Worm (Caenorhabditis elegans) whole organism, dauer: ENCODE results near the gene Y57G11C.3.

Experiments
- unc-62 ChIP-seq: sonication (generic microtip); optimal IDR thresholded peaks from 2 replicates; lab custom pipeline; 2017; ENCODE audit warnings: missing biosample characterization, missing genetic modification reagents, missing genetic modification characterization

Y57G11C.3 gene

ce11 chrIV:14767693-14768251 is at the start of gene Y57G11C.3, which contains the start of gene mrps-7:
TSS of gene Y57G11C.3 (plus strand) at chrIV:14768201.
TSS of gene mrps-7 (minus strand) at chrIV:14767730.
- TF ChIP-seq unc-62 (GFP tag; lab: Kevin White, UChicago): no peak

- no peak for TF ChIP-seq unc-62 (GFP tag; lab: Kevin White, UChicago)
Measured at ce11 chrIV:14728225-14728624, 39.8 kb upstream of the Y57G11C.3 start, which contains the start of gene Y57G11C.42. TSS of gene Y57G11C.42 (plus strand) at chrIV:14728525.

ce11 chrIV:14729272-14729671 is 38.7 kb upstream of the Y57G11C.3 start:
- TF ChIP-seq unc-62 (GFP tag; lab: Kevin White, UChicago): no peak

- no peak for TF ChIP-seq unc-62 (GFP tag; lab: Kevin White, UChicago)
Measured at ce11 chrIV:14741926-14742325, 26.1 kb upstream of the Y57G11C.3 start.

- no peak for TF ChIP-seq unc-62 (GFP tag; lab: Kevin White, UChicago)
Measured at ce11 chrIV:14754912-14755311, 13.1 kb upstream of the Y57G11C.3 start, which contains the start of gene Y57G11C.499. TSS of gene Y57G11C.499 (minus strand) at chrIV:14754934.

- no peak for TF ChIP-seq unc-62 (GFP tag; lab: Kevin White, UChicago)
Measured at ce11 chrIV:14757786-14758185, 10.2 kb upstream of the Y57G11C.3 start.

- TF ChIP-seq unc-62 (GFP tag; lab: Kevin White, UChicago): no peak
Measured at ce11 chrIV:14759662-14760061, 8.3 kb upstream of the Y57G11C.3 start.

ce11 chrIV:14760845-14761244 is 7.2 kb upstream of the Y57G11C.3 start, which contains the start of gene ptp-5.2:
TSS of gene ptp-5.2 (minus strand) at chrIV:14760945.
- TF ChIP-seq unc-62 (GFP tag; lab: Kevin White, UChicago): no peak

- no peak for TF ChIP-seq unc-62 (GFP tag; lab: Kevin White, UChicago)
Measured at ce11 chrIV:14763938-14764718, 3.9 kb upstream of the Y57G11C.3 start.

- no peak for TF ChIP-seq unc-62 (GFP tag; lab: Kevin White, UChicago)
Measured at ce11 chrIV:14764719-14765173, 3.3 kb upstream of the Y57G11C.3 start.

ce11 chrIV:14765336-14765735 is 2.7 kb upstream of the Y57G11C.3 start, which contains the start of gene Y57G11C.5:
TSS of gene Y57G11C.5 (minus strand) at chrIV:14765436.
- no peak for TF ChIP-seq unc-62 (GFP tag; lab: Kevin White, UChicago)

- TF ChIP-seq unc-62 (GFP tag; lab: Kevin White, UChicago): no peak
Measured at ce11 chrIV:14766382-14766781, 1.6 kb upstream of the Y57G11C.3 start, which contains the start of gene vti-1. TSS of gene vti-1 (minus strand) at chrIV:14766665.

ce11 chrIV:14769218-14769835 is 1.3 kb downstream of the Y57G11C.3 start, which contains the start of gene Y57G11C.43:
TSS of gene Y57G11C.43 (plus strand) at chrIV:14769441.
- no peak for TF ChIP-seq unc-62 (GFP tag; lab: Kevin White, UChicago)

- TF ChIP-seq unc-62 (GFP tag; lab: Kevin White, UChicago): no peak
Measured at ce11 chrIV:14770663-14771062, 2.7 kb downstream of the Y57G11C.3 start.

ce11 chrIV:14771325-14771724 is 3.3 kb downstream of the Y57G11C.3 start, which contains the start of gene degl-1:
TSS of gene degl-1 (minus strand) at chrIV:14771425.
- TF ChIP-seq unc-62 (GFP tag; lab: Kevin White, UChicago): no peak
